Worm (Caenorhabditis elegans): ENCODE results near the gene C09H10.9.

The C09H10.9 gene

DNA sequence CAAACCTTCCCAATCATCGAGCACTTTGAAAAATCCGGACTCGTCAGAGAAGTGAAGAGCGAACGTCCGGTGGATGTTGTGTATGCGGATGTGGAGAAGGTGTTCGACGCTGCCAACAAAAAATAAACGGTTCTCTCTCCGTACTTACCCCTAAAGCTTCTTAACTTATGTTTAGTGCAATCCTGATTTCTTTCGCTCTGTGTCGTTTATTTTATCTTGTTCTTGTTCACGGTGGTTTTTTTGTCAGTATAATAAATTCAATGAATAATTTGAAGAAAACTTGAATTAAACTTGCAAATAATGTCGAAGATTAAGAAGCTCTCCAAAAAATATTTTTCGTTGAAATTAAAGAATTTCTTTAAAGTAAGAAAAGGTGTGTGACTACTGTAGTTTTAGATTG is 24.7 kb downstream of the C09H10.9 start, which contains the start of gene F40F8.3:
TSS of gene F40F8.3 (plus strand) at position 301 of the 400 bp plus-strand sequence.
- TF ChIP-seq C34F6.9 (tag; optimal IDR thresholded peaks at IDR 0.05) = no peak
- no peak for TF ChIP-seq nhr-77 (tag; optimal IDR thresholded peaks at IDR 0.05)
- no peak for TF ChIP-seq lsy-2 (tag; optimal IDR thresholded peaks at IDR 0.05)
- no peak for TF ChIP-seq dmd-4 (tag; optimal IDR thresholded peaks at IDR 0.05)
- no peak for TF ChIP-seq R02D3.7 (tag; optimal IDR thresholded peaks at IDR 0.05)
- TF ChIP-seq elt-3 (tag; optimal IDR thresholded peaks at IDR 0.05) = no peak
- TF ChIP-seq nhr-10 (tag; optimal IDR thresholded peaks at IDR 0.05) = no peak
- no peak for TF ChIP-seq mbf-1 (tag; optimal IDR thresholded peaks at IDR 0.05)
- TF ChIP-seq gmeb-1 (tag; optimal IDR thresholded peaks at IDR 0.05) = no peak

DNA sequence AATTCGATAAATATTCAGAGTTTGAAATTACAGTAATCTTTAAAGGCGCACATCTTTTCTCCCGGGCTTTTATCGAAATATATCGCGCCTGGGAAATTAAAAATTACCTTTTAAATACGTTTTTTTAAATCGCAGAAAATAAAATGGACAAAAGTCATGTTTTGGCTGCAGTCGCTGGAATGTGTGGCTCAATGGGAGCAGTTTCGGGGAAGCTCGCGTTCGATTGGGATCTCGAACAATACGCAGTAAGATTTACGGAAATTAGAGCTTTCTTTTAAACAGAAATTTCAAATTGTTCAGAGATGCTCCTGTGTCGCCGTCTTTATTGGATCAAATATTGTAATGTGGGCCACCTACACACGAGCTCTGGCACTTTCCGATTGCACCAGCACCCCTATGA is 25.3 kb downstream of the C09H10.9 start, which contains the start of gene F40F8.12:
TSS of gene F40F8.12 (plus strand) at position 301 of the 400 bp plus-strand sequence.
- TF ChIP-seq nhr-23 (tag; optimal IDR thresholded peaks at IDR 0.05) (no peak), blmp-1 (tag; optimal IDR thresholded peaks at IDR 0.05; ENCODE audit: insufficient read depth) (no peak), ZK546.5 (tag; optimal IDR thresholded peaks at IDR 0.05) (no peak)

DNA sequence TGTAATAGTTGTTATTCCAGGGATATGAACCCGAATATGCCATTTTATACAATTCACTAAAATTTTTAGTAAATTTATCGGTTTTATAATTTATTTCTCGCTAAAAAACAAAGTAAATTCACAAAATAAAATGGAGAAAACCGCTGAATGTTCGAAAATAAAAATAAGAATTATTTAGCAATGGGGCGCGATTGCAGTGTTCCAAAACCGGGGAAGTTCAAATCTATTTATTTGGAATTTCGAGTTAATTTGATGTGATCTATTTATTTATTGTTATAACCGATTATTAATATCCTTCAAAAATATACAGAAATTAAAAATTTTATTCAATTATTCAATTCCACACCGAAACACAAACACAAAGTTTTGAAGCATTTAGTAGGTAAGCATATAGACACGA is 28.3 kb downstream of the C09H10.9 start, which contains the start of gene F40F8.11:
TSS of gene F40F8.11 (minus strand) at position 49 of the 400 bp plus-strand sequence.
- TF ChIP-seq mab-5 (tag; optimal IDR thresholded peaks at IDR 0.05) (peak; percentile 44), crh-2 (tag; optimal IDR thresholded peaks at IDR 0.05) (peak; percentile 48), aly-2 (tag; optimal IDR thresholded peaks at IDR 0.05) (no peak), C34F6.9 (tag; optimal IDR thresholded peaks at IDR 0.05) (peak; percentile 60), gmeb-1 (tag; optimal IDR thresholded peaks at IDR 0.05) (peak; percentile 94), ztf-4 (tag; optimal IDR thresholded peaks at IDR 0.05) (peak; percentile 22), dmd-4 (tag; optimal IDR thresholded peaks at IDR 0.05) (no peak), lsy-2 (tag; optimal IDR thresholded peaks at IDR 0.05) (peak; percentile 18 to 77), ztf-11 (tag; optimal IDR thresholded peaks at IDR 0.05) (no peak), F13H6.1 (tag; optimal IDR thresholded peaks at IDR 0.05) (peak; percentile 15), lin-13 (GFP tag; optimal IDR thresholded peaks at IDR 0.05) (peak; percentile 54), unc-55 (GFP tag; optimal IDR thresholded peaks at IDR 0.05) (peak; percentile 80), blmp-1 (tag; optimal IDR thresholded peaks at IDR 0.05; ENCODE audit: insufficient read depth) (no peak), nhr-129 (tag; optimal IDR thresholded peaks at IDR 0.05) (peak; percentile 1), nhr-25 (tag; optimal IDR thresholded peaks at IDR 0.05) (peak; percentile 38)

DNA sequence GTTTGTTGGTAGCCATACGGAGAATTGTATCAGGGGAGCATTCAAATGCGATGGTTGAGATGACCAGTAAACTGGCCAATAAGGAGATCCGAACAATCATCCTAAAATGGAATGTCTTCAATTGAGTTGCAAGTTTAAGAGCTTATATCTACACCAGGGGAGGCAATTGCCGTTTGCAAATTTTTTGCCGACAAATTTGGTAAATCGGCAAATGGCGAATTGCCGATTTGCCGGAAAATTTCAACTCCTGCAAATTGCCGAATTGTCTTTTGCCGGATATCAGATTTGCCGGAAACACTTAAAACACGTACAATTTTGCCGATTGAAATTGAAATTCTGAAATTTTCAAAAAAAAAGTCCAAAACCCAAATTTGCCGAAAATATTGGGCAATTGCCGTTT is 30.6 kb downstream of the C09H10.9 start, which contains the start of gene F40F8.5:
TSS of gene F40F8.5 (minus strand) at position 101 of the 400 bp plus-strand sequence.
- TF ChIP-seq nhr-11 (tag; optimal IDR thresholded peaks at IDR 0.05) (no peak), peb-1 (tag; optimal IDR thresholded peaks at IDR 0.05) (no peak), elt-3 (tag; optimal IDR thresholded peaks at IDR 0.05) (no peak), mbf-1 (tag; optimal IDR thresholded peaks at IDR 0.05) (no peak), crh-2 (tag; optimal IDR thresholded peaks at IDR 0.05) (no peak), mab-5 (tag; optimal IDR thresholded peaks at IDR 0.05) (no peak), mdl-1 (tag; optimal IDR thresholded peaks at IDR 0.05) (no peak), lin-13 (GFP tag; optimal IDR thresholded peaks at IDR 0.05) (no peak), gmeb-1 (tag; optimal IDR thresholded peaks at IDR 0.05) (no peak), unc-55 (GFP tag; optimal IDR thresholded peaks at IDR 0.05) (no peak), alr-1 (tag; optimal IDR thresholded peaks at IDR 0.05) (no peak), nhr-23 (tag; optimal IDR thresholded peaks at IDR 0.05) (no peak), fos-1 (tag; optimal IDR thresholded peaks at IDR 0.05) (no peak)

DNA sequence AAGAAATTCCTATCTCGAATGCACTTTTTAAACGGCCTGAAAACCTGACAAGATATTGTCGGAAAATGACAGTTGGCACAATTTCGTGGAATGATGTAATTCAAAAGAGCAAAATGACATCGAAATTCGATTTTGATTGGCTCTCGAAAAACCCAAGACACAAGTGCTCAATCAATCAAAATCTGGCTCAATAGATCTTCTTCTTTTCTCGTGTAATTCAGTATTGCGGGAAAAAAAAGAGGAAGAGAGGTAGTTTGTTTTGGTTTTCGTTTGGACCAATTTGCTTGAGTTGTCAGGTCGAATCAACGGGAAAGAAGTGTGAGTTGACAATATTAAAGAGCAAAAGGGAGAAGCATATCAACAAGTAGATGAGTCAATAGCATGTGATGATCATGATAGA is 31.5 kb downstream of the C09H10.9 start:
- TF ChIP-seq nhr-129 (tag; optimal IDR thresholded peaks at IDR 0.05) (peak; percentile 88), R02D3.7 (tag; optimal IDR thresholded peaks at IDR 0.05) (no peak), F13H6.1 (tag; optimal IDR thresholded peaks at IDR 0.05) (peak; percentile 11), lsy-2 (tag; optimal IDR thresholded peaks at IDR 0.05) (peak in 1 of 2 experiments; percentile 39)

DNA sequence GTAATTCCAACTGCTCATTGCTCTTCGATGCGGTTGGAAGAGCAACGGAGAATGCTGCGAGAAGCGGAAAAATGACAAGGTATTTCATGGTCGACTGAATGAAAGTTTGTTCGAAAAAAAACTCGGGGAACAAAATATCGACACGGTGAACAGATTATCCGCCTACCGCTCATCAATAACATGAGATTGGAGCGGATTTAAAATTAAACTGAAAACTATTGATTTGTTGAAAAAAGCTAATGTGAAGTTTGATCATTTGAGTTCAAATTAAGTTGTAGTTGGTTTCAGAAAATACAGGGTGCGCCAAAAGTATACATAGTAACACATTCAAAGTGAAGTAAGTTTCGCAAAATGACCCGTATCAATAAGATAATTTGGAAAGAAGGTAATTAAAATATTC is 35.9 kb downstream of the C09H10.9 start, which contains the start of gene F40F8.4:
TSS of gene F40F8.4 (minus strand) at position 101 of the 400 bp plus-strand sequence.
- no peak for TF ChIP-seq nhr-21 (tag; optimal IDR thresholded peaks at IDR 0.05)
- TF ChIP-seq egl-27 (tag; optimal IDR thresholded peaks at IDR 0.05) = no peak
- TF ChIP-seq gmeb-1 (tag; optimal IDR thresholded peaks at IDR 0.05) = no peak

DNA sequence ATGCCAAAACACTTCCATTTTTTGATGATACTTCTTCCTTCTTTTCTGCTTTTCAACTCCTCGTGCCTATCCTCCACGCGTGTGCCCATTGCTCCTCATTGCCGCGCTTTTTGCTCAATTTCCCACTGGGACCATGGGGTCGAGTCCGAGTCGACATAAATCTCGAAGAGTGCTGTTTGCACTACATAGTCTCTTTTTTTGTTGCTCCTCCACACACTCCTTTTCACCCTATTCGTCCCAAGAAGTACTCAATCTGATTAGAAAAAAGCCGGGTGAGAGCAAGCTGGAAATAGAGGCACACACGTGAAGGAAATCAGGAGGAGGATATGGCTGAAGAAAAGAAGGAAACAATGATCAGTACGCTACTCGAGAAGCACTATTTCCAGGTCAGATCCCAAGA is 38.3 kb downstream of the C09H10.9 start, which contains the start of gene arrd-6:
TSS of gene arrd-6 (plus strand) at position 169 of the 400 bp plus-strand sequence.
- no peak for TF ChIP-seq elt-1 (tag; optimal IDR thresholded peaks at IDR 0.05)
- TF ChIP-seq nhr-129 (tag; optimal IDR thresholded peaks at IDR 0.05) = peak; percentile 10
- TF ChIP-seq nhr-23 (tag; optimal IDR thresholded peaks at IDR 0.05) = no peak
- no peak for TF ChIP-seq nhr-21 (tag; optimal IDR thresholded peaks at IDR 0.05)
- no peak for TF ChIP-seq aly-2 (tag; optimal IDR thresholded peaks at IDR 0.05)
